Fruit fly (Drosophila melanogaster): ENCODE measurements around the gene Josd.

The Josd gene

dm6 chrX:6287842-6288241 lies 26.9 kb downstream of the Josd start, which contains the start of the genes Top3beta and wuho (continued):
- no peak for TF ChIP-seq Tbp (GFP tag; optimal IDR thresholded peaks at IDR 0.05)
- TF ChIP-seq CG8290 (GFP tag; optimal IDR thresholded peaks at IDR 0.05), result peak; percentile 45
- TF ChIP-seq CG8290 (tag; optimal IDR thresholded peaks at IDR 0.05), result peak; percentile 2 to 90
- TF ChIP-seq E2f2 (GFP tag; IDR thresholded peaks at IDR 0.05), result peak; percentile 49
- no peak for TF ChIP-seq CG12071 (GFP tag; optimal IDR thresholded peaks at IDR 0.05)
- TF ChIP-seq Fer1 (GFP tag; optimal IDR thresholded peaks at IDR 0.05), result peak; percentile 68
- TF ChIP-seq CG18764 (GFP tag; optimal IDR thresholded peaks at IDR 0.05), result no peak
- peak; percentile 7 for TF ChIP-seq Mes4 (GFP tag; optimal IDR thresholded peaks at IDR 0.05)
- no peak for TF ChIP-seq dmrt99B (tag; optimal IDR thresholded peaks at IDR 0.05)
- TF ChIP-seq fd102C (GFP tag; optimal IDR thresholded peaks at IDR 0.05), result no peak
- peak; percentile 20 for TF ChIP-seq gcm2 (GFP tag; optimal IDR thresholded peaks at IDR 0.05)
- peak; percentile 28 for TF ChIP-seq zfh2 (GFP tag; optimal IDR thresholded peaks at IDR 0.05)
- TF ChIP-seq CG17568 (GFP tag; optimal IDR thresholded peaks at IDR 0.05), result no peak
- TF ChIP-seq pho (GFP tag; optimal IDR thresholded peaks at IDR 0.05), result peak; percentile 57
- no peak for TF ChIP-seq Mrtf (GFP tag; IDR thresholded peaks at IDR 0.05)
- TF ChIP-seq Atf6 (GFP tag; IDR thresholded peaks at IDR 0.05), result no peak
- TF ChIP-seq Poxn (GFP tag; IDR thresholded peaks at IDR 0.05), result no peak
- no peak for TF ChIP-seq ham (GFP tag; IDR thresholded peaks at IDR 0.05)
- TF ChIP-seq CG9876 (GFP tag; optimal IDR thresholded peaks at IDR 0.05), result peak; percentile 15
- TF ChIP-seq CG2875 (GFP tag; optimal IDR thresholded peaks at IDR 0.05), result no peak
- no peak for TF ChIP-seq jing (GFP tag; optimal IDR thresholded peaks at IDR 0.05)
- no peak for TF ChIP-seq Fer2 (tag; optimal IDR thresholded peaks at IDR 0.05)
- TF ChIP-seq CG8089 (GFP tag; optimal IDR thresholded peaks at IDR 0.05), result no peak
- no peak for TF ChIP-seq CG16815 (GFP tag; optimal IDR thresholded peaks at IDR 0.05)
- TF ChIP-seq Optix (GFP tag; IDR thresholded peaks at IDR 0.05), result no peak
- TF ChIP-seq Gsc (GFP tag; IDR thresholded peaks at IDR 0.05), result no peak
- peak; percentile 94 for TF ChIP-seq stwl (tag; optimal IDR thresholded peaks at IDR 0.05)
- TF ChIP-seq CG11398 (GFP tag; optimal IDR thresholded peaks at IDR 0.05), result no peak
- no peak for TF ChIP-seq da (GFP tag; optimal IDR thresholded peaks at IDR 0.05)
- peak; percentile 80 for TF ChIP-seq tna (GFP tag; IDR thresholded peaks at IDR 0.05; ENCODE audit: partially characterized antibody)
- TF ChIP-seq CG13287 (GFP tag; IDR thresholded peaks at IDR 0.05; ENCODE audit: partially characterized antibody), result peak; percentile 82
- no peak for TF ChIP-seq br (optimal IDR thresholded peaks at IDR 0.05)
- TF ChIP-seq D19B (GFP tag; optimal IDR thresholded peaks at IDR 0.05), result no peak
- TF ChIP-seq CG1233 (GFP tag; optimal IDR thresholded peaks at IDR 0.05), result no peak
- TF ChIP-seq Nf-YA (GFP tag; IDR thresholded peaks at IDR 0.05), result no peak
- TF ChIP-seq ac (GFP tag; optimal IDR thresholded peaks at IDR 0.05), result no peak
- no peak for TF ChIP-seq Ada2b (GFP tag; IDR thresholded peaks at IDR 0.05)
- TF ChIP-seq Adf1 (GFP tag; IDR thresholded peaks at IDR 0.05), result no peak
- no peak for TF ChIP-seq CG7963 (GFP tag; IDR thresholded peaks at IDR 0.05; ENCODE audit: partially characterized antibody)
- peak; percentile 13 for TF ChIP-seq gcm (GFP tag; optimal IDR thresholded peaks at IDR 0.05)
- no peak for TF ChIP-seq CG43689 (GFP tag; IDR thresholded peaks at IDR 0.05)
- no peak for TF ChIP-seq CG2678 (tag; optimal IDR thresholded peaks at IDR 0.05)
- TF ChIP-seq CG4617 (GFP tag; optimal IDR thresholded peaks at IDR 0.05; ENCODE audit: borderline replicate concordance), result peak; percentile 97
- peak; percentile 25 for TF ChIP-seq Chrac-16 (GFP tag; optimal IDR thresholded peaks at IDR 0.05)
- no peak for TF ChIP-seq Aef1 (GFP tag; IDR thresholded peaks at IDR 0.05)
- TF ChIP-seq CG17802 (tag; optimal IDR thresholded peaks at IDR 0.05), result no peak
- no peak for TF ChIP-seq CG6854 (GFP tag; optimal IDR thresholded peaks at IDR 0.05)
- peak; percentile 40 for TF ChIP-seq bab2 (GFP tag; optimal IDR thresholded peaks at IDR 0.05)
- TF ChIP-seq BtbVII (GFP tag; optimal IDR thresholded peaks at IDR 0.05), result no peak
- TF ChIP-seq her (GFP tag; optimal IDR thresholded peaks at IDR 0.05), result peak; percentile 62
- TF ChIP-seq CG17361 (GFP tag; IDR thresholded peaks at IDR 0.05), result no peak
- TF ChIP-seq CG31365 (tag; optimal IDR thresholded peaks at IDR 0.05), result no peak
- TF ChIP-seq lbe (GFP tag; optimal IDR thresholded peaks at IDR 0.05), result peak; percentile 30
